Fruit fly (Drosophila melanogaster): ENCODE measurements around the gene CG31097.

The CG31097 gene

DNA sequence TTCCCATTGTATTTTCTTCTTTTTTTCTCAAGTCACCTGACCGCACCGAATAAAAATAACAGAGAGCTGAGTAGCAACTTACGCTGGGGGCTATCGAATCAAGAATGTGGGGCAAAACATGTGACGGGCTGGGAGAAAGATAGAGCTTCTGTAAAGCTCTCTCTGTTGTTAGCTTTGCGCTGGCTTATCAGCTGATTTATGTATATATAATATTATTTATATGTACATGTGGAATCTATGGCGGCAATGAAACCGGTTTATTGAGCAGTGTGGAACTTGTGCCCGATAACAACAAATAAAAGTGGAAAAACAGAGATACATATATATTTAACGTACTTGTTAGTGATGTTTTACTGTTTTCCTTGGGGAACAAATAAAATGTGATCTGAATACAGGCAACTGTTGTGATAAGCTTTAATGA, 4.7 kb downstream of the CG31097 start, which contains the start of gene CG31098:
CG31098 (minus strand) TSS at position 114 of the 421 bp plus-strand sequence.
- TF ChIP-seq cnc (optimal IDR thresholded peaks at IDR 0.05) (peak in 1 of 2 experiments; percentile 57), CG7045 (GFP tag; optimal IDR thresholded peaks at IDR 0.05) (peak; percentile 62), CG14711 (tag; optimal IDR thresholded peaks at IDR 0.05) (peak; percentile 29), Mnt (GFP tag; optimal IDR thresholded peaks at IDR 0.05) (peak; percentile 90), Clk (GFP tag; optimal IDR thresholded peaks at IDR 0.05) (no peak), CG12768 (GFP tag; optimal IDR thresholded peaks at IDR 0.05) (peak; percentile 80), Hr96 (GFP tag; optimal IDR thresholded peaks at IDR 0.05) (no peak), bab1 (GFP tag; optimal IDR thresholded peaks at IDR 0.05) (peak; percentile 84), toe (GFP tag; optimal IDR thresholded peaks at IDR 0.05) (peak; percentile 41), pad (GFP tag; optimal IDR thresholded peaks at IDR 0.05) (peak; percentile 35), CG1620 (GFP tag; optimal IDR thresholded peaks at IDR 0.05) (no peak), CG33017 (tag; optimal IDR thresholded peaks at IDR 0.05) (peak; percentile 83), cic (GFP tag; optimal IDR thresholded peaks at IDR 0.05) (peak; percentile 92), Crg-1 (GFP tag; optimal IDR thresholded peaks at IDR 0.05) (no peak), CG5204 (GFP tag; optimal IDR thresholded peaks at IDR 0.05) (no peak), tj (GFP tag; optimal IDR thresholded peaks at IDR 0.05) (peak; percentile 18), ovo (GFP tag; optimal IDR thresholded peaks at IDR 0.05) (peak; percentile 41), CG7101 (tag; optimal IDR thresholded peaks at IDR 0.05) (peak; percentile 60), CG11617 (GFP tag; optimal IDR thresholded peaks at IDR 0.05) (peak; percentile 53), kay (GFP tag; ENCODE audit: borderline replicate concordance) (peak; percentile 89)

DNA sequence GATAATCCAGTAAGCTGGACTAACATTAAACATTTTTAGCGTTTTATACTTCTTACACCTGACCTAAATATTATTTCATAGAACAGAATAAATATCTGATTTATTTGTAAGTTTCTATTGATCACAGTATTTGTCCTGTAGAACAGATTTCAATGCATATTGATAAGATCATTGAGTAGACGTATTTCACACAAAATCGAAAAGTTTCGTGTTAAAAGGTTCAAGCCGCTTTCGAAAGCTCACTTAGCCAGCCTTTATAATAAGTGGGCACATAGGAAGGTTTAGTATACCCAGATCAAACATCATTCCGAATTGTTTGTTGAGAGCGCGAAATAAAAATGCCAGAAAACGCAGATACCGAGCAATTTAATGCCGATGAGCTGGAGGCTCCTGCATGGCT, 8.0 kb downstream of the CG31097 start, which contains the start of gene CG11893:
CG11893 (plus strand) TSS at position 301 of the 400 bp plus-strand sequence.
- TF ChIP-seq kay (GFP tag; ENCODE audit: borderline replicate concordance) (peak; percentile 37), tj (GFP tag; optimal IDR thresholded peaks at IDR 0.05) (no peak), CG7045 (GFP tag; optimal IDR thresholded peaks at IDR 0.05) (no peak), CG5204 (GFP tag; optimal IDR thresholded peaks at IDR 0.05) (no peak), CG12768 (GFP tag; optimal IDR thresholded peaks at IDR 0.05) (no peak)

DNA sequence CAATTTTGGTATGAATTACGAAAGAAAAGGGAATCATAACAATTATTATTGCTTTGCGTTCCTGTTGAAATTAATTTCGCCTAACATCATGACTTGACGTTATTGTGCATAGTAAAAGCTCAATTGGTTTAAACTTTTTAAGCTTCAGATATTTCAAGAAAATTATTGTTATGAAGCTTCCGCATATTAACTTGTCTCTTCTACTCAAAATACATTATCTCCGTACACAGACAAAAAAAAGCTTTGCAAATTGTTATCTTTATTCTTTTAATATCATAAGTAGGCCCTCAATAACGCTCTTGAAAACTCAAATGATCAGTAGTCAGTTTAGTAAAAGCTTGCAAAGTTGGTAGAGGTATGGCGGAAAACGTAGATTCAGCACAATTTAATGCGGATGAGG, 10.4 kb downstream of the CG31097 start, which contains the start of gene CG13658:
CG13658 (plus strand) TSS at position 347 of the 400 bp plus-strand sequence.
- peak; percentile 90 for TF ChIP-seq kay (GFP tag; ENCODE audit: borderline replicate concordance)
- no peak for TF ChIP-seq CG14711 (tag; optimal IDR thresholded peaks at IDR 0.05)
- peak in 1 of 2 experiments; percentile 81 for TF ChIP-seq cnc (optimal IDR thresholded peaks at IDR 0.05)
- TF ChIP-seq tj (GFP tag; optimal IDR thresholded peaks at IDR 0.05) = no peak
- no peak for TF ChIP-seq Hr96 (GFP tag; optimal IDR thresholded peaks at IDR 0.05)
- no peak for TF ChIP-seq toe (GFP tag; optimal IDR thresholded peaks at IDR 0.05)
- no peak for TF ChIP-seq CG33017 (tag; optimal IDR thresholded peaks at IDR 0.05)
- TF ChIP-seq CG1620 (GFP tag; optimal IDR thresholded peaks at IDR 0.05) = no peak
- no peak for TF ChIP-seq pad (GFP tag; optimal IDR thresholded peaks at IDR 0.05)
- TF ChIP-seq cic (GFP tag; optimal IDR thresholded peaks at IDR 0.05) = peak; percentile 59
- no peak for TF ChIP-seq CG11617 (GFP tag; optimal IDR thresholded peaks at IDR 0.05)
- TF ChIP-seq Mnt (GFP tag; optimal IDR thresholded peaks at IDR 0.05) = no peak
- TF ChIP-seq CG12768 (GFP tag; optimal IDR thresholded peaks at IDR 0.05) = peak; percentile 13
- TF ChIP-seq CG5204 (GFP tag; optimal IDR thresholded peaks at IDR 0.05) = no peak
- TF ChIP-seq bab1 (GFP tag; optimal IDR thresholded peaks at IDR 0.05) = peak; percentile 14
- TF ChIP-seq CG7101 (tag; optimal IDR thresholded peaks at IDR 0.05) = no peak
- no peak for TF ChIP-seq Clk (GFP tag; optimal IDR thresholded peaks at IDR 0.05)
- TF ChIP-seq Crg-1 (GFP tag; optimal IDR thresholded peaks at IDR 0.05) = no peak

DNA sequence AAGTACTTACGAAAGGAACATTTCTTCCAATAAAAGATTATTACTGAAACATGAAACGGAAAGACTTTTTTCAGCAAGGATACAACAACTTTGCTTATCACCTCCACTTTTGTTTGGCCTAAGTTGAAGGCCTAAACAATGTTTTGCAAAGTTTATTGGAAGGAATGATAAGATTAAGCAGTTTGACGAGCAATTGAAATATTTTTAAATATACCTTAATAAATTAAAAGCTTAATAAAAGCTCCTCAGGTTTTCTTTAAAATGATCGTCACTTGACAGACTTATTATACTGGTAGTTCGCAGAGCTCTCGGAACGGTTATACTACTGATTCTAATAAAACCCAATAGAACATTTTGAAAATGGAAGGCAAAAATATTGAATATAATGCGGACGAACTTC, 12.4 kb downstream of the CG31097 start, which contains the start of gene CG31104:
CG31104 (plus strand) TSS at position 301 of the 400 bp plus-strand sequence.
- TF ChIP-seq CG1620 (GFP tag; optimal IDR thresholded peaks at IDR 0.05) (no peak), kay (GFP tag; ENCODE audit: borderline replicate concordance) (peak; percentile 87)

DNA sequence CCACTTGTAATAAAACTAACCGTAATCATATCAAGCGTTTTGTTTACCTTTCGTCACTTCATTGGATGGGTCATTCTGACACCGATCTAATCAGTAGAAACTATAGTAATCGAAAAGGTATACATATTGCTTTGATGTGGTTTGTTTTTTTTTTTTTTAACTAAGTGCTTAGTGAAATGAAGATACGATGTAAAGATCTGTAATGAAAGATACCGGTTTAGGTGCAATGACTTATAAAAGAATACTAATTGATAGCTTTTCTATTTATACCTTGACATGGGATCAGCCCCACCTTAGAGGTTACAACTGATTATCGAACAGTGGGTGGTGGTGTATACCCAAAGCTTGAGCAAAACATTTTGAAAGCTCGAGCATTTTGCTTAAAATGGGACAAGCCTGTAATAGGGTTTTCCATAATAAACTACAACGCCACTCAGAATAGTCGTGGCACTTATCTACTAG, 14.3 kb downstream of the CG31097 start, which contains the start of gene CG31300:
CG31300 (plus strand) TSS at position 412 of the 462 bp plus-strand sequence.
- TF ChIP-seq CG7101 (tag; optimal IDR thresholded peaks at IDR 0.05) (peak; percentile 14), cic (GFP tag; optimal IDR thresholded peaks at IDR 0.05) (peak; percentile 65), kay (GFP tag; ENCODE audit: borderline replicate concordance) (no peak), Crg-1 (GFP tag; optimal IDR thresholded peaks at IDR 0.05) (no peak), CG1620 (GFP tag; optimal IDR thresholded peaks at IDR 0.05) (no peak), CG12768 (GFP tag; optimal IDR thresholded peaks at IDR 0.05) (peak; percentile 3), CG14711 (tag; optimal IDR thresholded peaks at IDR 0.05) (peak; percentile 33), tj (GFP tag; optimal IDR thresholded peaks at IDR 0.05) (no peak), CG7045 (GFP tag; optimal IDR thresholded peaks at IDR 0.05) (no peak), CG33017 (tag; optimal IDR thresholded peaks at IDR 0.05) (no peak), pad (GFP tag; optimal IDR thresholded peaks at IDR 0.05) (no peak), cnc (optimal IDR thresholded peaks at IDR 0.05) (no peak), toe (GFP tag; optimal IDR thresholded peaks at IDR 0.05) (no peak), ovo (GFP tag; optimal IDR thresholded peaks at IDR 0.05) (no peak)

DNA sequence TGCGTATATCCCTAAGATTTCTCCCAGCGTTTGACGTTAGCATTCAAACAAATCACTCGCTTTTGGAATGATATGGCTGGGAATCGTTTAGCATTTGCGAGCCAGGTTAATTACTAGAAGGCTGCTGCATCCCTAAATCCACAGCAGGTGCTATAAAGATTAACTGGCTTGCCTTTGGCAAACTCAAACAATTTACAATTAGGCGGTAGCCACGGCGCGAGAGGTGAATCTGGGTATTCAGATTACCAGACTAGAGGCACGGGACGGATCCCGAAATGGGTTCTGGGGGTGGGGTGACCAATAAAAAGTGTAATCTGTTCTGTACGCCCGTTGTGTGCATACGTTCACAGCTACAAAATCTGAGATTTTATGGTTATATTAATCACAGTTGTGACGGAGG, 16.4 kb downstream of the CG31097 start, which contains the start of gene CG11892:
CG11892 (plus strand) TSS at position 384 of the 400 bp plus-strand sequence.
- TF ChIP-seq CG14711 (tag; optimal IDR thresholded peaks at IDR 0.05) (peak; percentile 64), Crg-1 (GFP tag; optimal IDR thresholded peaks at IDR 0.05) (peak; percentile 20), bab1 (GFP tag; optimal IDR thresholded peaks at IDR 0.05) (no peak), kay (GFP tag; ENCODE audit: borderline replicate concordance) (peak; percentile 93), toe (GFP tag; optimal IDR thresholded peaks at IDR 0.05) (no peak), tj (GFP tag; optimal IDR thresholded peaks at IDR 0.05) (peak; percentile 39), pad (GFP tag; optimal IDR thresholded peaks at IDR 0.05) (peak; percentile 68), CG12768 (GFP tag; optimal IDR thresholded peaks at IDR 0.05) (peak; percentile 89), cnc (optimal IDR thresholded peaks at IDR 0.05) (no peak), ovo (GFP tag; optimal IDR thresholded peaks at IDR 0.05) (peak; percentile 30), CG5204 (GFP tag; optimal IDR thresholded peaks at IDR 0.05) (peak; percentile 28), CG7101 (tag; optimal IDR thresholded peaks at IDR 0.05) (peak; percentile 87), cic (GFP tag; optimal IDR thresholded peaks at IDR 0.05) (peak; percentile 93), CG7045 (GFP tag; optimal IDR thresholded peaks at IDR 0.05) (peak; percentile 93), CG11617 (GFP tag; optimal IDR thresholded peaks at IDR 0.05) (peak; percentile 82), CG33017 (tag; optimal IDR thresholded peaks at IDR 0.05) (peak; percentile 89), CG1620 (GFP tag; optimal IDR thresholded peaks at IDR 0.05) (no peak), Hr96 (GFP tag; optimal IDR thresholded peaks at IDR 0.05) (no peak), Clk (GFP tag; optimal IDR thresholded peaks at IDR 0.05) (peak; percentile 72), Mnt (GFP tag; optimal IDR thresholded peaks at IDR 0.05) (peak; percentile 67)
